Fruit fly (Drosophila melanogaster): Measurements from ENCODE around the gene CG42540.

DNA sequence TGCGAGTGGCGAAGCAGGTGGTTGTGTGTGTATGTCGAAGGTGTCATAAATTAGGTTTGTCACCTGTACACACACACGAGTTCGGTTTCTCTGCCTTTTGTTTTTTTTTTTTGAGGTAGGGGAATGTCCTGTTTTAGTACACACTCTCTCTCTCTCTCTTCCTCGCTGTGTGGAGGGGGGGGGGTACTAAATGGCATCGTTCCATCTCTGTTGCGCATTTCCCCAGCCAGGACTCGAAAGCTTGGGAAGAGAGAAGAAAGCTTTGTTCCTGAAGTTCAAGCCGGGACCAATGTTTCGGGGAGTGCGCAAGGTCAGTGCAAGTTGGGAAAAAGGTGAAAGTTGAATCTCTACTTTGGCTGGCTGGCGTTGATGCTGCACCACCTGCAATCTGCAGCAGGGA is 18.6 kb downstream of the CG42540 start:
- TF ChIP-seq Myc (optimal IDR thresholded peaks at IDR 0.05) (no peak), insv (optimal IDR thresholded peaks at IDR 0.05) (no peak), h (optimal IDR thresholded peaks at IDR 0.05) (no peak), psq (optimal IDR thresholded peaks at IDR 0.05) (no peak)

Measured in Kc167 (cell line).